Fruit fly (Drosophila melanogaster) whole organism, embryonic: ENCODE data around the gene Ubqn.

Source experiments
- Asciz ChIP-seq: fragments of 200-800 bp; sonication (Bioruptor generic); optimal IDR thresholded peaks from 2 replicates; lab custom pipeline; 2017; ENCODE audit warnings: missing biosample characterization, mild to moderate bottlenecking, missing genetic modification characterization, missing genetic modification reagents
- BEAF-32 ChIP-seq: fragments of 200-800 bp; sonication (Bioruptor generic); optimal IDR thresholded peaks from 3 replicates; lab custom pipeline; 2017; ENCODE audit warnings: missing biosample characterization, missing genetic modification characterization, mild to moderate bottlenecking, moderate library complexity, missing genetic modification reagents
- Bgb ChIP-seq: fragments of 200-800 bp; sonication (Bioruptor generic); IDR thresholded peaks from 2 replicates; pipeline ENCODE4 v1.3.6; 2022; ENCODE audit warnings: missing biosample characterization, missing genetic modification characterization; ENCODE audit not compliant: partially characterized antibody
- CG10565 ChIP-seq: fragments of 200-800 bp; sonication (Bioruptor generic); optimal IDR thresholded peaks from 3 replicates; lab custom pipeline; 2016; ENCODE audit warnings: missing biosample characterization, mild to moderate bottlenecking, missing genetic modification characterization
- CG10654 ChIP-seq: fragments of 200-800 bp; sonication (Bioruptor generic); optimal IDR thresholded peaks from 2 replicates; lab custom pipeline; 2016; ENCODE audit warnings: missing biosample characterization, missing genetic modification characterization
- CG11247 ChIP-seq: fragments of 200-800 bp; sonication (Bioruptor generic); IDR thresholded peaks from 2 replicates; pipeline ENCODE4 v1.3.6; 2022; ENCODE audit warnings: missing biosample characterization, missing genetic modification characterization
- CG12104 ChIP-seq: fragments of 200-800 bp; sonication (Bioruptor generic); optimal IDR thresholded peaks from 3 replicates; lab custom pipeline; 2016; ENCODE audit warnings: missing biosample characterization, missing genetic modification characterization
- CG12155 ChIP-seq: fragments of 200-800 bp; sonication (Bioruptor generic); optimal IDR thresholded peaks from 3 replicates; lab custom pipeline; 2016; ENCODE audit warnings: missing biosample characterization, missing genetic modification characterization
- CG12942 ChIP-seq: fragments of 200-800 bp; sonication (Bioruptor generic); optimal IDR thresholded peaks from 3 replicates; lab custom pipeline; 2016; ENCODE audit warnings: missing biosample characterization, missing genetic modification characterization
- CG13287 ChIP-seq: fragments of 200-800 bp; sonication (Bioruptor generic); IDR thresholded peaks from 2 replicates; pipeline ENCODE4 v1.3.6; 2022; ENCODE audit warnings: missing biosample characterization, missing genetic modification characterization; ENCODE audit not compliant: partially characterized antibody
- CG14050 ChIP-seq: fragments of 200-800 bp; sonication (Bioruptor generic); IDR thresholded peaks from 3 replicates; pipeline ENCODE4 v1.3.6; 2022; ENCODE audit warnings: missing biosample characterization, missing genetic modification characterization
- CG15073 ChIP-seq: fragments of 200-800 bp; sonication (Bioruptor generic); optimal IDR thresholded peaks from 2 replicates; lab custom pipeline; 2016; ENCODE audit warnings: missing biosample characterization, missing genetic modification characterization
- CG15269 ChIP-seq: fragments of 200-800 bp; sonication (Bioruptor generic); optimal IDR thresholded peaks from 2 replicates; lab custom pipeline; 2018; ENCODE audit warnings: missing biosample characterization, mild to moderate bottlenecking, missing genetic modification characterization, moderate library complexity
- CG16813 ChIP-seq: fragments of 200-800 bp; sonication (Bioruptor generic); IDR thresholded peaks from 3 replicates; pipeline ENCODE4 v1.3.6; 2022; ENCODE audit warnings: missing biosample characterization, missing genetic modification characterization; ENCODE audit not compliant: partially characterized antibody
- CG30020 ChIP-seq: fragments of 200-800 bp; optimal IDR thresholded peaks from 2 replicates; lab custom pipeline; 2019; ENCODE audit warnings: missing biosample characterization, mild to moderate bottlenecking, missing genetic modification characterization, moderate library complexity
- CG30431 ChIP-seq: fragments of 200-800 bp; sonication (Bioruptor generic); optimal IDR thresholded peaks from 2 replicates; lab custom pipeline; 2017; ENCODE audit warnings: missing biosample characterization, missing genetic modification characterization
- CG32772 ChIP-seq: fragments of 200-800 bp; sonication (Bioruptor generic); IDR thresholded peaks from 2 replicates; pipeline ENCODE4 v1.3.6; 2022; ENCODE audit warnings: missing biosample characterization, missing genetic modification characterization
- CG6791 ChIP-seq: fragments of 200-800 bp; sonication (Bioruptor generic); IDR thresholded peaks from 3 replicates; pipeline ENCODE4 v1.3.6; 2022; ENCODE audit warnings: missing biosample characterization, missing genetic modification characterization; ENCODE audit not compliant: partially characterized antibody
- CG9817 ChIP-seq: fragments of 200-800 bp; sonication (Bioruptor generic); optimal IDR thresholded peaks from 2 replicates; lab custom pipeline; 2018; ENCODE audit warnings: missing biosample characterization, mild to moderate bottlenecking, missing genetic modification characterization, moderate library complexity
- D19B ChIP-seq: fragments of 200-800 bp; sonication (Bioruptor generic); optimal IDR thresholded peaks from 2 replicates; lab custom pipeline; 2017; ENCODE audit warnings: missing biosample characterization, mild to moderate bottlenecking, missing genetic modification characterization
- Dip2 ChIP-seq: fragments of 200-800 bp; sonication (Bioruptor generic); IDR thresholded peaks from 2 replicates; pipeline ENCODE4 v1.3.6; 2022; ENCODE audit warnings: missing biosample characterization, missing genetic modification characterization
- Dref ChIP-seq: fragments of 200-800 bp; sonication (Bioruptor generic); IDR thresholded peaks from 2 replicates; pipeline ENCODE4 v1.3.6; 2022; ENCODE audit warnings: missing biosample characterization, missing genetic modification characterization
- H2.0 ChIP-seq: fragments of 200-800 bp; sonication (Bioruptor generic); IDR thresholded peaks from 2 replicates; pipeline ENCODE4 v1.3.6; 2022; ENCODE audit warnings: missing biosample characterization, missing genetic modification characterization
- HLH4C ChIP-seq: fragments of 200-800 bp; sonication (Bioruptor generic); IDR thresholded peaks from 3 replicates; pipeline ENCODE4 v1.3.6; 2022; ENCODE audit warnings: missing biosample characterization, missing genetic modification characterization; ENCODE audit not compliant: partially characterized antibody
- HLHmδ ChIP-seq: fragments of 200-800 bp; sonication (Bioruptor generic); optimal IDR thresholded peaks from 2 replicates; lab custom pipeline; 2018; ENCODE audit warnings: missing biosample characterization, mild to moderate bottlenecking, missing genetic modification characterization, moderate library complexity
- HmgZ ChIP-seq: fragments of 200-800 bp; sonication (Bioruptor generic); optimal IDR thresholded peaks from 2 replicates; lab custom pipeline; 2018; ENCODE audit warnings: missing biosample characterization, mild to moderate bottlenecking, missing genetic modification characterization
- Med ChIP-seq: fragments of 200-800 bp; sonication (Bioruptor generic); peaks from one replicate; lab custom pipeline; 2016; ENCODE audit warnings: missing biosample characterization, missing genetic modification characterization, mild to moderate bottlenecking, inconsistent platforms, moderate library complexity
- Meics ChIP-seq: fragments of 200-800 bp; sonication (Bioruptor generic); optimal IDR thresholded peaks from 2 replicates; lab custom pipeline; 2017; ENCODE audit warnings: missing biosample characterization, mild to moderate bottlenecking, missing genetic modification characterization
- Myb ChIP-seq: fragments of 200-800 bp; sonication (Bioruptor generic); optimal IDR thresholded peaks from 2 replicates; lab custom pipeline; 2016; ENCODE audit warnings: missing biosample characterization, missing genetic modification characterization
- NFAT ChIP-seq: fragments of 200-800 bp; sonication (Bioruptor generic); IDR thresholded peaks from 2 replicates; pipeline ENCODE4 v1.3.6; 2022; ENCODE audit warnings: missing biosample characterization, missing genetic modification characterization
- NK7.1 ChIP-seq: fragments of 200-800 bp; sonication (Bioruptor generic); optimal IDR thresholded peaks from 3 replicates; lab custom pipeline; 2016; ENCODE audit warnings: missing biosample characterization, missing genetic modification characterization
- Ssrp ChIP-seq: fragments of 200-800 bp; sonication (Bioruptor generic); optimal IDR thresholded peaks from 2 replicates; lab custom pipeline; 2018; ENCODE audit warnings: missing biosample characterization, mild to moderate bottlenecking, missing genetic modification characterization, moderate library complexity
- TFAM ChIP-seq: fragments of 200-800 bp; sonication (Bioruptor generic); optimal IDR thresholded peaks from 2 replicates; lab custom pipeline; 2017; ENCODE audit warnings: missing biosample characterization, missing genetic modification characterization, inconsistent platforms
- Vsx1 ChIP-seq: fragments of 200-800 bp; sonication (Bioruptor generic); optimal IDR thresholded peaks from 2 replicates; lab custom pipeline; 2017; ENCODE audit warnings: missing biosample characterization, mild to moderate bottlenecking, missing genetic modification characterization, missing genetic modification reagents
- bcd ChIP-seq: fragments of 200-800 bp; sonication (Bioruptor generic); optimal IDR thresholded peaks from 2 replicates; lab custom pipeline; 2017; ENCODE audit warnings: missing biosample characterization, mild to moderate bottlenecking, missing genetic modification characterization
- btn ChIP-seq: fragments of 200-800 bp; sonication (Bioruptor generic); optimal IDR thresholded peaks from 2 replicates; lab custom pipeline; 2016; ENCODE audit warnings: missing biosample characterization, missing genetic modification characterization
- cad ChIP-seq: fragments of >200 bp; optimal IDR thresholded peaks from 2 replicates; lab custom pipeline; 2017; ENCODE audit warnings: missing biosample characterization, missing genetic modification characterization
- gfzf ChIP-seq: fragments of 200-800 bp; sonication (Bioruptor generic); optimal IDR thresholded peaks from 2 replicates; lab custom pipeline; 2016; ENCODE audit warnings: missing biosample characterization, mild to moderate bottlenecking, missing genetic modification characterization, moderate library complexity
- her ChIP-seq: fragments of 200-800 bp; sonication (Bioruptor generic); optimal IDR thresholded peaks from 2 replicates; lab custom pipeline; 2016; ENCODE audit warnings: missing biosample characterization, missing genetic modification characterization
- lilli ChIP-seq: fragments of 200-800 bp; sonication (Bioruptor generic); optimal IDR thresholded peaks from 3 replicates; lab custom pipeline; 2016; ENCODE audit warnings: missing biosample characterization, missing genetic modification characterization
- lmd ChIP-seq: fragments of 200-800 bp; sonication (Bioruptor generic); IDR thresholded peaks from 2 replicates; pipeline ENCODE4 v1.3.6; 2022; ENCODE audit warnings: missing biosample characterization, missing genetic modification characterization
- nerfin-2 ChIP-seq: fragments of 200-800 bp; sonication (Bioruptor generic); IDR thresholded peaks from 2 replicates; pipeline ENCODE4 v1.3.6; 2022; ENCODE audit warnings: missing biosample characterization, missing genetic modification characterization; ENCODE audit not compliant: partially characterized antibody
- org-1 ChIP-seq: fragments of 200-800 bp; sonication (Bioruptor generic); optimal IDR thresholded peaks from 2 replicates; lab custom pipeline; 2017; ENCODE audit warnings: missing biosample characterization, missing genetic modification characterization
- pan ChIP-seq, 4 experiments: fragments of >200 bp in 3 of 4; fragments of 200-800 bp in 1 of 4; sonication (Bioruptor generic) in 1 of 4; optimal IDR thresholded peaks in 3 of 4; IDR thresholded peaks in 1 of 4; 2 replicates each; pipeline versions ENCODE4 v1.3.6 to Lab custom; 2017 to 2022; ENCODE audit warnings: missing biosample characterization in 2 of 4, missing genetic modification characterization in 2 of 4, mixed read lengths in 1 of 4
- ranshi ChIP-seq: fragments of 200-800 bp; sonication (Bioruptor generic); IDR thresholded peaks from 2 replicates; pipeline ENCODE4 v1.3.6; 2022; ENCODE audit warnings: missing biosample characterization, missing genetic modification characterization
- tap ChIP-seq: fragments of 200-800 bp; optimal IDR thresholded peaks from 3 replicates; lab custom pipeline; 2019; ENCODE audit warnings: missing biosample characterization, mild to moderate bottlenecking, missing genetic modification characterization, moderate library complexity
- wek ChIP-seq: fragments of 200-800 bp; sonication (Bioruptor generic); optimal IDR thresholded peaks from 3 replicates; lab custom pipeline; 2018; ENCODE audit warnings: missing biosample characterization, mild to moderate bottlenecking, missing genetic modification characterization, moderate library complexity
- zfh2 ChIP-seq: fragments of 200-800 bp; sonication (Bioruptor generic); optimal IDR thresholded peaks from 2 replicates; lab custom pipeline; 2016; ENCODE audit warnings: missing biosample characterization, missing genetic modification characterization

Ubqn gene

dm6 chrX:19694792-19695558, 11.4 kb downstream of the Ubqn start, which contains the start of gene CG14229 (continued):
- TF ChIP-seq tap (no peak), her (GFP tag; lab: Kevin White, UChicago) (no peak), ranshi (GFP tag; lab: Robert Waterston, UW) (0 out of 2 replicates have a peak, but pooled peaks have one; percentile 24), CG30431 (GFP tag; lab: Kevin White, UChicago) (no peak), CG15269 (tag; lab: Kevin White, UChicago) (peak; percentile 2), TFAM (GFP tag; lab: Kevin White, UChicago) (no peak), Meics (GFP tag; lab: Kevin White, UChicago) (peak; percentile 8), CG16813 (GFP tag; lab: Robert Waterston, UW) (no peak), lilli (GFP tag; lab: Kevin White, UChicago) (peak; percentile 26), CG9817 (no peak), Vsx1 (GFP tag; lab: Kevin White, UChicago) (no peak), btn (GFP tag; lab: Kevin White, UChicago) (no peak), wek (no peak), CG32772 (GFP tag; lab: Robert Waterston, UW) (0 out of 2 replicates have a peak, but pooled peaks have one; percentile 17), D19B (GFP tag; lab: Kevin White, UChicago) (no peak), Dref (0 out of 2 replicates have a peak, but pooled peaks have one; percentile 15), BEAF-32 (GFP tag; lab: Kevin White, UChicago) (peak; percentile 54), lmd (peak; percentile 38; the same call in 1 of the 2 replicates), Dip2 (GFP tag; lab: Robert Waterston, UW) (no peak), gfzf (GFP tag; lab: Kevin White, UChicago) (peak; percentile 69), NK7.1 (GFP tag; lab: Kevin White, UChicago) (no peak), CG10565 (GFP tag; lab: Kevin White, UChicago) (no peak), CG11247 (no peak), CG14050 (GFP tag; lab: Robert Waterston, UW) (peak; percentile 13; the same call in 1 of the 3 replicates), Bgb (GFP tag; lab: Robert Waterston, UW) (no peak), CG10654 (no peak), CG12942 (GFP tag; lab: Kevin White, UChicago) (no peak), pan (optimal IDR thresholded peaks at IDR 0.05; lab: Kevin White, UChicago) (no peak), pan (GFP tag; optimal IDR thresholded peaks at IDR 0.05 in 1 of 2, IDR thresholded peaks at IDR 0.05 in 1 of 2) (peak in 1 of 2 experiments; percentile 50), cad (GFP tag; lab: Kevin White, UChicago) (no peak), Ssrp (no peak)

DNA sequence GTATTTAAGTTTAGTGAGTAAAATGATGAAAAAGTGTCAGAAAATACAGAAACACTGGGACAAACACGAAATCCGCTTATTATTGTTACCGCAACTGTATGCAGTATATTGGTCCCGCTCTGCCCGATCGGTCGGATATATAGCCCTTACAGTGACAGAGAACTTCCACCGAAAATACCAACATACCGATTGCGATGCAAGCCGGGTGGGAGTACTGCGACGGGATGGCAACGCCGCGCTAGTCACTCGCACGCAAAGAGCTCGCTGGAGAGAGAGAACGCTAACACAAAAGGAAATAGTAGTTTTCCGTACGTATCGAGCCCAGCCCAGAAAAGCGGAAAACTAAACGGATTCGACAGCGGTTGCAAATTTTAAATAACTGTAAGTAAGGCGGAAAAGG, 13.2 kb downstream of the Ubqn start, which contains the start of gene Cdc42:
Gene Cdc42 (plus strand): TSS at position 247 of the 400 bp plus-strand sequence.
- TF ChIP-seq HLH4C (GFP tag; lab: Robert Waterston, UW): 0 out of 3 replicates have a peak, but pooled peaks have one; percentile 34
- no peak for TF ChIP-seq CG12104 (GFP tag; lab: Kevin White, UChicago)
- peak; percentile 96 for TF ChIP-seq CG12155 (GFP tag; lab: Kevin White, UChicago)
- peak; percentile 87 for TF ChIP-seq Med (GFP tag; lab: Kevin White, UChicago)
- peak; percentile 17 for TF ChIP-seq HLHmδ (GFP tag; lab: Kevin White, UChicago)
- peak; percentile 24; the same call in 1 of the 2 replicates for TF ChIP-seq CG13287
- peak; percentile 6 for TF ChIP-seq zfh2 (GFP tag; lab: Kevin White, UChicago)
- TF ChIP-seq nerfin-2 (GFP tag; lab: Robert Waterston, UW): 0 out of 2 replicates have a peak, but pooled peaks have one; percentile 31
- no peak for TF ChIP-seq HmgZ (tag; lab: Kevin White, UChicago)
- peak; percentile 42; the same call in 2 of the 3 replicates for TF ChIP-seq CG6791 (GFP tag; lab: Robert Waterston, UW)
- no peak for TF ChIP-seq CG15073
- peak; percentile 3; the same call in 1 of the 2 replicates for TF ChIP-seq H2.0 (GFP tag; lab: Robert Waterston, UW)
- no peak for TF ChIP-seq Asciz (GFP tag; lab: Kevin White, UChicago)
- peak; percentile 4 for TF ChIP-seq Myb (GFP tag; lab: Kevin White, UChicago)
- peak; percentile 22 for TF ChIP-seq CG30020 (tag; lab: Kevin White, UChicago)
- no peak for TF ChIP-seq org-1 (GFP tag; lab: Kevin White, UChicago)
- TF ChIP-seq btn (GFP tag; lab: Kevin White, UChicago): no peak
- TF ChIP-seq NFAT: 0 out of 2 replicates have a peak, but pooled peaks have one; percentile 16
- TF ChIP-seq bcd (GFP tag; lab: Kevin White, UChicago): no peak
